Worm (Caenorhabditis elegans) whole organism, midembryonic: ENCODE measurements around the gene cutl-9.

Experiments
- med-1 ChIP-seq: sonication (generic microtip); optimal IDR thresholded peaks from 2 replicates; lab custom pipeline; 2017; ENCODE audit warnings: missing genetic modification characterization, mild to moderate bottlenecking, missing compliant biosample characterization, antibody characterized with exemption, missing genetic modification reagents; ENCODE audit not compliant: insufficient read depth
- ztf-23 ChIP-seq: fragments of 200-800 bp; sonication (Bioruptor generic); IDR thresholded peaks from 2 replicates; pipeline ENCODE4 v1.3.6; 2022; ENCODE audit warnings: missing genetic modification reagents, missing genetic modification characterization, missing compliant biosample characterization

DNA sequence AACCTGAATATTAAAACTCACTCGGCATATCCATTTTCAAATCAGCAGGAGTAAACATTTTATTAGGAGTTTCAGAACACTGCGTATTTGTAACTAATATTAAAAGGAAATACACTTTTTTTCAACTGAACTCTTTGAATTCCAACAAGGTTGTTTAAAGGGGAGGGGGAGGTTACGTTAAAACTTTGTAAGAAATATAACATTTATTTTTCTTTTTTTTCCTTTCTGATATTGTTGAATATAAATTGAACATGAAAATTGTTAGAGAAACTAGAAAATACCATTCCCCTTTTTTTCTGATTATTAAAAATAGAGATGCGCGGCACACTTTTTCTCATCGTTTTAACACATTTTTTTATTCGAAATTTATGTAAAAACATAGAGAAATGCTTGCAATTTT lies 24.0 kb upstream of the cutl-9 start, which contains the start of gene C14A4.8:
- TF ChIP-seq ztf-23 (GFP tag; lab: Robert Waterston, UW) (no peak), med-1 (GFP tag; lab: Kevin White, UChicago) (no peak)
